Fruit fly (Drosophila melanogaster): Measurements from ENCODE around the gene dpr16.
A peak's percentile ranks its signal among the peaks of the same experiment; 100 is the strongest.

The dpr16 gene

dm6 chr3R:5211901-5212758 lies 61.4 kb downstream of the dpr16 start (continued):
- TF ChIP-seq dimm (GFP tag; IDR thresholded peaks at IDR 0.05) = no peak
- TF ChIP-seq gce (GFP tag; IDR thresholded peaks at IDR 0.05) = no peak
- TF ChIP-seq pan (optimal IDR thresholded peaks at IDR 0.05) = no peak
- peak in 1 of 2 experiments; percentile 68 for TF ChIP-seq pan (GFP tag; optimal IDR thresholded peaks at IDR 0.05 in 1 of 2, IDR thresholded peaks at IDR 0.05 in 1 of 2)
- TF ChIP-seq B-H1 (GFP tag; IDR thresholded peaks at IDR 0.05) = no peak
- TF ChIP-seq Ets65A (GFP tag) = peak; percentile 97
- peak; percentile 28; the same call in 1 of the 2 replicates for TF ChIP-seq CG6272 (GFP tag; IDR thresholded peaks at IDR 0.05)
- TF ChIP-seq sc (optimal IDR thresholded peaks at IDR 0.05) = no peak
- TF ChIP-seq sc (GFP tag; optimal IDR thresholded peaks at IDR 0.05) = peak; percentile 70
- TF ChIP-seq Med (GFP tag) = peak; percentile 87
- TF ChIP-seq slp2 (GFP tag; optimal IDR thresholded peaks at IDR 0.05) = peak; percentile 82
- TF ChIP-seq nmo (GFP tag; optimal IDR thresholded peaks at IDR 0.05) = peak; percentile 85
- peak; percentile 61 for TF ChIP-seq sqz (GFP tag; optimal IDR thresholded peaks at IDR 0.05)
- TF ChIP-seq CG8359 (GFP tag; optimal IDR thresholded peaks at IDR 0.05; ENCODE audit: borderline replicate concordance) = peak; percentile 74
- TF ChIP-seq CG2712 (tag; optimal IDR thresholded peaks at IDR 0.05) = peak; percentile 95
- no peak for TF ChIP-seq CG34376 (GFP tag; optimal IDR thresholded peaks at IDR 0.05)
- peak; percentile 23 for TF ChIP-seq CG7987 (GFP tag; optimal IDR thresholded peaks at IDR 0.05)
- TF ChIP-seq Oli (tag; optimal IDR thresholded peaks at IDR 0.05) = peak; percentile 71
- TF ChIP-seq CG1792 (GFP tag; optimal IDR thresholded peaks at IDR 0.05) = peak; percentile 69
- no peak for TF ChIP-seq Dek (tag; optimal IDR thresholded peaks at IDR 0.05)
- TF ChIP-seq Poxn (GFP tag; IDR thresholded peaks at IDR 0.05) = no peak
- peak; percentile 89 for TF ChIP-seq pnt (GFP tag; optimal IDR thresholded peaks at IDR 0.05)
- TF ChIP-seq CG6791 (GFP tag; IDR thresholded peaks at IDR 0.05; ENCODE audit: partially characterized antibody) = peak; percentile 43; the same call in 2 of the 3 replicates
- TF ChIP-seq CG12659 (GFP tag; optimal IDR thresholded peaks at IDR 0.05) = peak; percentile 11
- TF ChIP-seq klu (GFP tag; IDR thresholded peaks at IDR 0.05) = no peak
- peak; percentile 64 to 67 for TF ChIP-seq Pdp1 (GFP tag; optimal IDR thresholded peaks at IDR 0.05)
- TF ChIP-seq H15 (GFP tag; IDR thresholded peaks at IDR 0.05) = peak; percentile 60; the same call in 1 of the 3 replicates
- peak; percentile 71 for TF ChIP-seq croc (GFP tag; conservative IDR thresholded peaks at IDR 0.05)
- peak; percentile 22 for TF ChIP-seq salm (tag; optimal IDR thresholded peaks at IDR 0.05)
- peak; percentile 35; the same call in 1 of the 3 replicates for TF ChIP-seq CG34422 (GFP tag; IDR thresholded peaks at IDR 0.05)
- peak; percentile 3 for TF ChIP-seq CG9437 (GFP tag; optimal IDR thresholded peaks at IDR 0.05)
- peak; percentile 55 for TF ChIP-seq CG3407 (GFP tag; optimal IDR thresholded peaks at IDR 0.05)
- TF ChIP-seq ab (GFP tag; optimal IDR thresholded peaks at IDR 0.05) = peak; percentile 59
- TF ChIP-seq ap (GFP tag; IDR thresholded peaks at IDR 0.05) = peak; percentile 40; the same call in 1 of the 2 replicates
- TF ChIP-seq B-H2 (GFP tag; optimal IDR thresholded peaks at IDR 0.05) = no peak
- TF ChIP-seq Nf-YA (GFP tag; IDR thresholded peaks at IDR 0.05) = no peak
- peak; percentile 60 for TF ChIP-seq CG12942 (GFP tag; optimal IDR thresholded peaks at IDR 0.05)
- peak; percentile 24 for TF ChIP-seq HHEX (GFP tag; optimal IDR thresholded peaks at IDR 0.05)
- TF ChIP-seq CG11696 (GFP tag; IDR thresholded peaks at IDR 0.05) = no peak
- TF ChIP-seq CG2116 (GFP tag; optimal IDR thresholded peaks at IDR 0.05) = peak; percentile 30
- TF ChIP-seq CG12769 (tag; optimal IDR thresholded peaks at IDR 0.05) = no peak
- peak; percentile 80 for TF ChIP-seq Antp (GFP tag; optimal IDR thresholded peaks at IDR 0.05)
- TF ChIP-seq CG2202 (tag; optimal IDR thresholded peaks at IDR 0.05) = peak; percentile 87
- peak; percentile 53 for TF ChIP-seq trh (GFP tag; optimal IDR thresholded peaks at IDR 0.05)
- TF ChIP-seq Dref (GFP tag; IDR thresholded peaks at IDR 0.05) = no peak
- no peak for TF ChIP-seq gro (GFP tag; optimal IDR thresholded peaks at IDR 0.05)
- TF ChIP-seq NfI (GFP tag; optimal IDR thresholded peaks at IDR 0.05) = no peak
- no peak for TF ChIP-seq fu2 (GFP tag; optimal IDR thresholded peaks at IDR 0.05)
- peak; percentile 44 for TF ChIP-seq CG11723 (GFP tag; optimal IDR thresholded peaks at IDR 0.05)
- TF ChIP-seq E2f2 (GFP tag; IDR thresholded peaks at IDR 0.05) = peak; percentile 15; the same call in 1 of the 2 replicates

Data from whole organism, embryonic.